Fruit fly (Drosophila melanogaster): ENCODE data around the gene wus.

- no peak for TF ChIP-seq topi (GFP tag; optimal IDR thresholded peaks at IDR 0.05)
- TF ChIP-seq CG6792 (GFP tag; optimal IDR thresholded peaks at IDR 0.05): no peak
- peak; percentile 55 for TF ChIP-seq CG6854 (GFP tag; optimal IDR thresholded peaks at IDR 0.05)
- no peak for TF ChIP-seq dac (GFP tag; optimal IDR thresholded peaks at IDR 0.05)
- TF ChIP-seq CG10669 (GFP tag; optimal IDR thresholded peaks at IDR 0.05): no peak
- no peak for TF ChIP-seq acj6 (GFP tag; optimal IDR thresholded peaks at IDR 0.05)
- no peak for TF ChIP-seq CG11902 (GFP tag; optimal IDR thresholded peaks at IDR 0.05)
- TF ChIP-seq CG11294 (GFP tag; IDR thresholded peaks at IDR 0.05): no peak
These were observed 27.5 kb downstream of the wus start, which contains the start of gene CG4928 for dm6 chrX:16912965-16913755.

All from whole organism, prepupa.